Worm (Caenorhabditis elegans): ENCODE data around the gene bbs-8.

The bbs-8 gene

ce11 chrV:6783044-6783625 is 18.3 kb upstream of the bbs-8 start:
- TF ChIP-seq unc-62 (GFP tag; optimal IDR thresholded peaks at IDR 0.05) (no peak), ceh-82 (tag; optimal IDR thresholded peaks at IDR 0.05) (no peak), nhr-10 (tag; optimal IDR thresholded peaks at IDR 0.05) (no peak), gmeb-1 (tag; optimal IDR thresholded peaks at IDR 0.05) (no peak), mbf-1 (tag; optimal IDR thresholded peaks at IDR 0.05) (no peak), nhr-237 (tag; optimal IDR thresholded peaks at IDR 0.05) (no peak), zag-1 (tag; optimal IDR thresholded peaks at IDR 0.05) (no peak), mdl-1 (tag; optimal IDR thresholded peaks at IDR 0.05) (no peak)

- TF ChIP-seq egl-27 (tag; optimal IDR thresholded peaks at IDR 0.05), result no peak
- TF ChIP-seq sma-9 (GFP tag; optimal IDR thresholded peaks at IDR 0.05), result no peak
- TF ChIP-seq sma-9 (tag; optimal IDR thresholded peaks at IDR 0.05), result no peak
- TF ChIP-seq nhr-6 (tag; optimal IDR thresholded peaks at IDR 0.05), result no peak
- TF ChIP-seq sem-4 (tag; optimal IDR thresholded peaks at IDR 0.05), result no peak
- no peak for TF ChIP-seq ceh-16 (tag; optimal IDR thresholded peaks at IDR 0.05)
- no peak for TF ChIP-seq nhr-21 (tag; optimal IDR thresholded peaks at IDR 0.05)
- TF ChIP-seq nhr-77 (tag; optimal IDR thresholded peaks at IDR 0.05), result no peak
- no peak for TF ChIP-seq C34F6.9 (tag; optimal IDR thresholded peaks at IDR 0.05)
- TF ChIP-seq lin-11 (tag; optimal IDR thresholded peaks at IDR 0.05), result no peak
- no peak for TF ChIP-seq gmeb-1 (tag; optimal IDR thresholded peaks at IDR 0.05)
- TF ChIP-seq nhr-10 (tag; optimal IDR thresholded peaks at IDR 0.05), result no peak
- TF ChIP-seq unc-62 (GFP tag; optimal IDR thresholded peaks at IDR 0.05), result no peak
- TF ChIP-seq zag-1 (tag; optimal IDR thresholded peaks at IDR 0.05), result no peak
- no peak for TF ChIP-seq aly-2 (tag; optimal IDR thresholded peaks at IDR 0.05)
- no peak for TF ChIP-seq unc-39 (tag; optimal IDR thresholded peaks at IDR 0.05)
- TF ChIP-seq nhr-11 (tag; optimal IDR thresholded peaks at IDR 0.05), result no peak
Measured at ce11 chrV:6782260-6782659, 17.4 kb upstream of the bbs-8 start.

- TF ChIP-seq sma-3 (GFP tag; optimal IDR thresholded peaks at IDR 0.05) (no peak), mab-5 (tag; optimal IDR thresholded peaks at IDR 0.05) (no peak), elt-1 (tag; optimal IDR thresholded peaks at IDR 0.05) (no peak), crh-2 (tag; optimal IDR thresholded peaks at IDR 0.05) (no peak), mbf-1 (tag; optimal IDR thresholded peaks at IDR 0.05) (no peak), elt-3 (tag; optimal IDR thresholded peaks at IDR 0.05) (no peak), lin-11 (tag; optimal IDR thresholded peaks at IDR 0.05) (no peak), peb-1 (tag; optimal IDR thresholded peaks at IDR 0.05) (no peak), lsy-2 (tag; optimal IDR thresholded peaks at IDR 0.05) (no peak), ZK546.5 (tag; optimal IDR thresholded peaks at IDR 0.05) (no peak), nhr-10 (tag; optimal IDR thresholded peaks at IDR 0.05) (no peak), lin-13 (GFP tag; optimal IDR thresholded peaks at IDR 0.05) (no peak)
Measured at ce11 chrV:6780676-6781075, 15.8 kb upstream of the bbs-8 start.

ce11 chrV:6780166-6780565 is 15.3 kb upstream of the bbs-8 start, which contains the start of gene ZC404.15:
ZC404.15 (plus strand) TSS chrV:6780466.
- TF ChIP-seq ama-1 (optimal IDR thresholded peaks at IDR 0.05), result no peak
- no peak for TF ChIP-seq gmeb-1 (tag; optimal IDR thresholded peaks at IDR 0.05)
- TF ChIP-seq lin-39 (tag; optimal IDR thresholded peaks at IDR 0.05), result no peak
- TF ChIP-seq F13H6.1 (tag; optimal IDR thresholded peaks at IDR 0.05), result no peak
- TF ChIP-seq sma-3 (GFP tag; optimal IDR thresholded peaks at IDR 0.05), result no peak
- TF ChIP-seq lsy-2 (tag; optimal IDR thresholded peaks at IDR 0.05), result no peak

ce11 chrV:6778457-6778856 is 13.6 kb upstream of the bbs-8 start:
- no peak for TF ChIP-seq ztf-1 (GFP tag; conservative IDR thresholded peaks at IDR 0.05)
- no peak for TF ChIP-seq R02D3.7 (tag; optimal IDR thresholded peaks at IDR 0.05)
- TF ChIP-seq ztf-4 (tag; optimal IDR thresholded peaks at IDR 0.05), result no peak
- TF ChIP-seq nhr-10 (tag; optimal IDR thresholded peaks at IDR 0.05), result no peak
- no peak for TF ChIP-seq nhr-23 (tag; optimal IDR thresholded peaks at IDR 0.05)
- no peak for TF ChIP-seq ZK546.5 (tag; optimal IDR thresholded peaks at IDR 0.05)
- no peak for TF ChIP-seq snpc-4 (tag; optimal IDR thresholded peaks at IDR 0.05)
- TF ChIP-seq sma-3 (GFP tag; optimal IDR thresholded peaks at IDR 0.05), result no peak
- no peak for TF ChIP-seq mab-5 (tag; optimal IDR thresholded peaks at IDR 0.05)
- TF ChIP-seq nhr-21 (tag; optimal IDR thresholded peaks at IDR 0.05), result no peak
- TF ChIP-seq aly-2 (tag; optimal IDR thresholded peaks at IDR 0.05), result no peak
- no peak for TF ChIP-seq unc-55 (GFP tag; optimal IDR thresholded peaks at IDR 0.05)

Measured in whole organism, L2 larva.